Worm (Caenorhabditis elegans) whole organism, mixed stage, embryonic: ENCODE data around the gene H27A22.1.

Experiments
- blmp-1 ChIP-seq: fragments of 150-350 bp; optimal IDR thresholded peaks from 2 replicates; lab custom pipeline; 2014; ENCODE audit warnings: missing biosample characterization, missing genetic modification characterization
- ces-1 ChIP-seq: fragments of 150-350 bp; optimal IDR thresholded peaks from 2 replicates; lab custom pipeline; 2014; ENCODE audit warnings: missing biosample characterization, missing genetic modification reagents, missing genetic modification characterization
- lin-13 ChIP-seq: fragments of 150-350 bp; optimal IDR thresholded peaks from 2 replicates; lab custom pipeline; 2014; ENCODE audit warnings: missing biosample characterization, missing genetic modification characterization
- mep-1 ChIP-seq: fragments of 150-350 bp; optimal IDR thresholded peaks from 2 replicates; lab custom pipeline; 2017; ENCODE audit warnings: missing biosample characterization, missing genetic modification reagents, missing genetic modification characterization, inconsistent platforms
- nhr-12 ChIP-seq: fragments of 150-350 bp; optimal IDR thresholded peaks from 2 replicates; lab custom pipeline; 2014; ENCODE audit warnings: missing biosample characterization, missing genetic modification characterization
- nhr-237 ChIP-seq: fragments of 150-350 bp; optimal IDR thresholded peaks from 2 replicates; lab custom pipeline; 2014; ENCODE audit warnings: missing biosample characterization, missing genetic modification characterization
- nhr-28 ChIP-seq: fragments of 150-350 bp; optimal IDR thresholded peaks from 2 replicates; lab custom pipeline; 2014; ENCODE audit warnings: missing biosample characterization, missing genetic modification characterization
- nhr-76 ChIP-seq: sonication (generic microtip); optimal IDR thresholded peaks from 2 replicates; lab custom pipeline; 2017; ENCODE audit warnings: missing biosample characterization, missing genetic modification characterization
- pha-4 ChIP-seq: fragments of 150-350 bp; optimal IDR thresholded peaks from 2 replicates; lab custom pipeline; 2018; ENCODE audit warnings: missing biosample characterization, missing genetic modification reagents, missing genetic modification characterization
- snpc-4 ChIP-seq: fragments of 150-350 bp; optimal IDR thresholded peaks from 2 replicates; lab custom pipeline; 2014; ENCODE audit warnings: missing biosample characterization, missing genetic modification characterization
- unc-62 ChIP-seq: fragments of 150-350 bp; optimal IDR thresholded peaks from 2 replicates; lab custom pipeline; 2014; ENCODE audit warnings: missing biosample characterization, missing genetic modification reagents, missing genetic modification characterization
- ztf-11 ChIP-seq: fragments of 150-350 bp; optimal IDR thresholded peaks from 2 replicates; lab custom pipeline; 2014; ENCODE audit warnings: missing biosample characterization, missing genetic modification characterization

DNA sequence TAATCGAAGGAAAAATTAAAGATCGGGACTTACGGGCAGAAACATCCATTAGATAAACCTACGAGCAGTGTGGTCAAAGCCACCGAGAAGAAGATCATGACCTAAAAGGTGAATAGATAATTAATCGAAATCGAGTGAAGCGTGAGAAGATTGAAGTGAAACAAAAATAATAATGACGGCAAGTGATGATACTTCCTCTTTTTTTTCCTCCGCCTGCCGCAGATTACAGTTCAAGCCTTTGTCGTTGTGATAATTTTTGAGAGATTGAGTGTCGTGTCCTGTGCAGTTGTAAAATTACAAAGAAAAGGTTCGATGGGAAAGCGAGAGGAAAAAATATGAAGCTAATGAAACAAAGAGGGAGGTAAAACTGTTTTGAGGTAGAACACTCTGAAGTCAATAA lies 9.9 kb upstream of the H27A22.1 start, which contains the start of gene T21C9.9:
- TF ChIP-seq nhr-12 (tag; lab: Kevin White, UChicago) = no peak
- no peak for TF ChIP-seq blmp-1 (tag; lab: Kevin White, UChicago)
- no peak for TF ChIP-seq nhr-237
- no peak for TF ChIP-seq ztf-11
- TF ChIP-seq pha-4 (tag; lab: Kevin White, UChicago) = no peak
- no peak for TF ChIP-seq nhr-76 (tag; lab: Kevin White, UChicago)
- TF ChIP-seq snpc-4 (tag; lab: Kevin White, UChicago) = no peak
- no peak for TF ChIP-seq ces-1 (GFP tag; lab: Kevin White, UChicago)
- TF ChIP-seq mep-1 (tag; lab: Kevin White, UChicago) = no peak
- no peak for TF ChIP-seq nhr-28 (tag; lab: Kevin White, UChicago)
- no peak for TF ChIP-seq unc-62
- TF ChIP-seq lin-13 (tag; lab: Kevin White, UChicago) = no peak
